Fruit fly (Drosophila melanogaster) whole organism, embryonic: ENCODE results near the gene CG43880.
A peak's percentile ranks its signal among the peaks of the same experiment; 100 is the strongest.

ENCODE experiments used
- Ada2b ChIP-seq: fragments of 200-800 bp; sonication (Bioruptor generic); IDR thresholded peaks from 2 replicates; pipeline ENCODE4 v1.3.6; 2022; ENCODE audit warnings: missing biosample characterization, missing genetic modification characterization
- CG10321 ChIP-seq: fragments of 200-800 bp; sonication (Bioruptor generic); IDR thresholded peaks from 2 replicates; pipeline ENCODE4 v1.3.6; 2022; ENCODE audit warnings: missing biosample characterization, missing genetic modification characterization
- CG10979 ChIP-seq: fragments of 200-800 bp; sonication (Bioruptor generic); optimal IDR thresholded peaks from 2 replicates; lab custom pipeline; 2018; ENCODE audit warnings: missing biosample characterization, mild to moderate bottlenecking, missing genetic modification characterization, moderate library complexity
- CG11093 ChIP-seq: fragments of 200-800 bp; sonication (Bioruptor generic); IDR thresholded peaks from 3 replicates; pipeline ENCODE4 v1.3.6; 2022; ENCODE audit warnings: missing biosample characterization, missing genetic modification characterization
- CG11456 ChIP-seq: fragments of 200-800 bp; sonication (Bioruptor generic); IDR thresholded peaks from 3 replicates; pipeline ENCODE4 v1.3.6; 2022; ENCODE audit warnings: missing biosample characterization, missing genetic modification characterization
- CG11560 ChIP-seq: fragments of 200-800 bp; sonication (Bioruptor generic); IDR thresholded peaks from 3 replicates; pipeline ENCODE4 v1.3.6; 2022; ENCODE audit warnings: missing biosample characterization, missing genetic modification characterization
- CG13775 ChIP-seq: fragments of 200-800 bp; sonication (Bioruptor generic); optimal IDR thresholded peaks from 3 replicates; lab custom pipeline; 2017; ENCODE audit warnings: missing biosample characterization, mild to moderate bottlenecking, missing genetic modification characterization
- CG13894 ChIP-seq: fragments of 200-800 bp; sonication (Bioruptor generic); optimal IDR thresholded peaks from 3 replicates; lab custom pipeline; 2018; ENCODE audit warnings: missing biosample characterization, mild to moderate bottlenecking, missing genetic modification characterization, moderate library complexity
- CG14710 ChIP-seq: fragments of 200-800 bp; sonication (Bioruptor generic); optimal IDR thresholded peaks from 3 replicates; lab custom pipeline; 2019; ENCODE audit warnings: missing biosample characterization, mild to moderate bottlenecking, missing genetic modification characterization, moderate library complexity
- CG15073 ChIP-seq: fragments of 200-800 bp; sonication (Bioruptor generic); optimal IDR thresholded peaks from 2 replicates; lab custom pipeline; 2016; ENCODE audit warnings: missing biosample characterization, missing genetic modification characterization
- CG1603 ChIP-seq: fragments of 200-800 bp; sonication (Bioruptor generic); optimal IDR thresholded peaks from 2 replicates; lab custom pipeline; 2019; ENCODE audit warnings: missing biosample characterization, mild to moderate bottlenecking, missing genetic modification characterization, moderate library complexity
- CG17328 ChIP-seq: fragments of 200-800 bp; sonication (Bioruptor generic); IDR thresholded peaks from 2 replicates; pipeline ENCODE4 v1.3.6; 2022; ENCODE audit warnings: missing biosample characterization, missing genetic modification characterization
- CG17359 ChIP-seq: fragments of 200-800 bp; sonication (Bioruptor generic); optimal IDR thresholded peaks from 3 replicates; lab custom pipeline; 2018; ENCODE audit warnings: missing biosample characterization, mild to moderate bottlenecking, missing genetic modification characterization, moderate library complexity
- CG17385 ChIP-seq: fragments of 200-800 bp; sonication (Bioruptor generic); optimal IDR thresholded peaks from 3 replicates; lab custom pipeline; 2018; ENCODE audit warnings: missing biosample characterization, mild to moderate bottlenecking, missing genetic modification characterization
- CG30403 ChIP-seq: fragments of 200-800 bp; sonication (Bioruptor generic); optimal IDR thresholded peaks from 3 replicates; lab custom pipeline; 2016; ENCODE audit warnings: missing biosample characterization, missing genetic modification characterization
- CG3163 ChIP-seq: fragments of 200-800 bp; sonication (Bioruptor generic); optimal IDR thresholded peaks from 3 replicates; lab custom pipeline; 2016; ENCODE audit warnings: missing biosample characterization, missing genetic modification characterization
- CG34422 ChIP-seq: fragments of 200-800 bp; sonication (Bioruptor generic); IDR thresholded peaks from 3 replicates; pipeline ENCODE4 v1.3.6; 2022; ENCODE audit warnings: missing biosample characterization, missing genetic modification characterization
- CG42726 ChIP-seq: fragments of 200-800 bp; sonication (Bioruptor generic); IDR thresholded peaks from 2 replicates; pipeline ENCODE4 v1.3.6; 2022; ENCODE audit warnings: missing biosample characterization, missing genetic modification characterization; ENCODE audit not compliant: partially characterized antibody
- CG6254 ChIP-seq: fragments of 200-800 bp; sonication (Bioruptor generic); optimal IDR thresholded peaks from 3 replicates; lab custom pipeline; 2017; ENCODE audit warnings: mild to moderate bottlenecking, missing biosample characterization, missing genetic modification reagents, missing genetic modification characterization
- CG6689 ChIP-seq: fragments of 200-800 bp; sonication (Bioruptor generic); IDR thresholded peaks from 2 replicates; pipeline ENCODE4 v1.3.6; 2022; ENCODE audit warnings: missing biosample characterization, missing genetic modification characterization
- CG8290 ChIP-seq, 3 experiments: fragments of 200-800 bp; sonication (Bioruptor generic); optimal IDR thresholded peaks; 2 replicates each; lab custom pipeline; 2016 to 2019; ENCODE audit warnings: missing biosample characterization in 3 of 3, missing genetic modification characterization in 3 of 3, mild to moderate bottlenecking in 2 of 3, moderate library complexity in 1 of 3
- CG8924 ChIP-seq: fragments of 200-800 bp; optimal IDR thresholded peaks from 3 replicates; lab custom pipeline; 2019; ENCODE audit warnings: missing biosample characterization, mild to moderate bottlenecking, missing genetic modification characterization, moderate library complexity
- D19B ChIP-seq: fragments of 200-800 bp; sonication (Bioruptor generic); optimal IDR thresholded peaks from 2 replicates; lab custom pipeline; 2017; ENCODE audit warnings: missing biosample characterization, mild to moderate bottlenecking, missing genetic modification characterization
- Ets65A ChIP-seq: fragments of 200-800 bp; sonication (Bioruptor generic); peaks from one replicate; lab custom pipeline; 2016; ENCODE audit warnings: missing biosample characterization, missing genetic modification characterization
- HLH54F ChIP-seq: fragments of 200-800 bp; sonication (Bioruptor generic); optimal IDR thresholded peaks from 3 replicates; lab custom pipeline; 2016; ENCODE audit warnings: missing biosample characterization, missing genetic modification characterization
- HmgZ ChIP-seq: fragments of 200-800 bp; sonication (Bioruptor generic); optimal IDR thresholded peaks from 2 replicates; lab custom pipeline; 2018; ENCODE audit warnings: missing biosample characterization, mild to moderate bottlenecking, missing genetic modification characterization
- Med ChIP-seq: fragments of 200-800 bp; sonication (Bioruptor generic); peaks from one replicate; lab custom pipeline; 2016; ENCODE audit warnings: missing biosample characterization, missing genetic modification characterization, mild to moderate bottlenecking, inconsistent platforms, moderate library complexity
- NC2α ChIP-seq: fragments of 200-800 bp; sonication (Bioruptor generic); optimal IDR thresholded peaks from 2 replicates; lab custom pipeline; 2016; ENCODE audit warnings: missing biosample characterization, missing genetic modification characterization
- NK7.1 ChIP-seq: fragments of 200-800 bp; sonication (Bioruptor generic); optimal IDR thresholded peaks from 3 replicates; lab custom pipeline; 2016; ENCODE audit warnings: missing biosample characterization, missing genetic modification characterization
- Sin3A ChIP-seq: fragments of >200 bp; optimal IDR thresholded peaks from 2 replicates; lab custom pipeline; 2018
- Sox102F ChIP-seq: fragments of 200-800 bp; sonication (Bioruptor generic); optimal IDR thresholded peaks from 2 replicates; lab custom pipeline; 2018; ENCODE audit warnings: missing biosample characterization, mild to moderate bottlenecking, missing genetic modification characterization, moderate library complexity
- Stat92E ChIP-seq, 3 experiments: fragments of >200 bp in 2 of 3; fragments of 200-800 bp in 1 of 3; sonication (Bioruptor generic) in 1 of 3; optimal IDR thresholded peaks; 2 replicates each; lab custom pipeline; 2017 to 2019; ENCODE audit warnings: missing biosample characterization in 3 of 3, missing genetic modification characterization in 3 of 3, mild to moderate bottlenecking in 1 of 3, moderate library complexity in 1 of 3
- Trl ChIP-seq, 3 experiments: fragments of >200 bp in 2 of 3; fragments of 200-800 bp in 1 of 3; sonication (Bioruptor generic) in 1 of 3; optimal IDR thresholded peaks; 2 replicates in 1 of 3; 3 replicates in 2 of 3; lab custom pipeline; 2016 to 2017; ENCODE audit warnings: missing biosample characterization in 1 of 3, missing genetic modification characterization in 1 of 3
- Xbp1 ChIP-seq: fragments of 200-800 bp; sonication (Bioruptor generic); optimal IDR thresholded peaks from 3 replicates; lab custom pipeline; 2016; ENCODE audit warnings: missing biosample characterization, mild to moderate bottlenecking, missing genetic modification characterization
- abd-A ChIP-seq: fragments of 200-800 bp; sonication (Bioruptor generic); optimal IDR thresholded peaks from 3 replicates; lab custom pipeline; 2019; ENCODE audit warnings: missing biosample characterization, mild to moderate bottlenecking, missing genetic modification characterization, moderate library complexity
- ato ChIP-seq: fragments of 200-800 bp; sonication (Bioruptor generic); IDR thresholded peaks from 2 replicates; pipeline ENCODE4 v1.3.6; 2022; ENCODE audit warnings: missing biosample characterization, missing genetic modification characterization; ENCODE audit not compliant: partially characterized antibody
- bab2 ChIP-seq: fragments of 200-800 bp; sonication (Bioruptor generic); optimal IDR thresholded peaks from 2 replicates; lab custom pipeline; 2016; ENCODE audit warnings: missing biosample characterization, missing genetic modification characterization
- crol ChIP-seq: fragments of 200-800 bp; sonication (Bioruptor generic); IDR thresholded peaks from 2 replicates; pipeline ENCODE4 v1.3.6; 2022; ENCODE audit warnings: missing biosample characterization, missing genetic modification characterization
- exex ChIP-seq: fragments of 200-800 bp; sonication (Bioruptor generic); optimal IDR thresholded peaks from 4 replicates; lab custom pipeline; 2018; ENCODE audit warnings: missing biosample characterization, mild to moderate bottlenecking, missing genetic modification characterization, moderate library complexity
- eyg ChIP-seq: fragments of 200-800 bp; sonication (Bioruptor generic); optimal IDR thresholded peaks from 3 replicates; lab custom pipeline; 2016; ENCODE audit warnings: missing biosample characterization, missing genetic modification characterization
- gce ChIP-seq: fragments of 200-800 bp; sonication (Bioruptor generic); IDR thresholded peaks from 3 replicates; pipeline ENCODE4 v1.3.6; 2022; ENCODE audit warnings: missing biosample characterization, missing genetic modification characterization
- gem ChIP-seq: fragments of 200-800 bp; sonication (Bioruptor generic); optimal IDR thresholded peaks from 2 replicates; lab custom pipeline; 2019; ENCODE audit warnings: missing biosample characterization, mild to moderate bottlenecking, missing genetic modification characterization, moderate library complexity
- insv ChIP-seq, 2 experiments: fragments of 200-800 bp; sonication (Bioruptor generic); optimal IDR thresholded peaks; 3 replicates each; lab custom pipeline; 2016 to 2018; ENCODE audit warnings: missing biosample characterization in 2 of 2, missing genetic modification characterization in 2 of 2
- oc ChIP-seq: fragments of 200-800 bp; sonication (Bioruptor generic); optimal IDR thresholded peaks from 2 replicates; lab custom pipeline; 2018; ENCODE audit warnings: missing biosample characterization, mild to moderate bottlenecking, missing genetic modification characterization, moderate library complexity
- pho ChIP-seq: fragments of 200-800 bp; sonication (Bioruptor generic); optimal IDR thresholded peaks from 2 replicates; lab custom pipeline; 2016; ENCODE audit warnings: missing biosample characterization, missing genetic modification characterization
- ro ChIP-seq: fragments of 200-800 bp; sonication (Bioruptor generic); IDR thresholded peaks from 2 replicates; pipeline ENCODE4 v1.3.6; 2022; ENCODE audit warnings: missing biosample characterization, missing genetic modification characterization
- seq ChIP-seq: fragments of 200-800 bp; sonication (Bioruptor generic); IDR thresholded peaks from 2 replicates; pipeline ENCODE4 v1.3.6; 2022; ENCODE audit warnings: missing biosample characterization, missing genetic modification characterization
- trh ChIP-seq: fragments of 200-800 bp; sonication (Bioruptor generic); optimal IDR thresholded peaks from 2 replicates; lab custom pipeline; 2016; ENCODE audit warnings: missing biosample characterization, missing genetic modification characterization
- unc-4 ChIP-seq: fragments of 200-800 bp; sonication (Bioruptor generic); IDR thresholded peaks from 2 replicates; pipeline ENCODE4 v1.3.6; 2022; ENCODE audit warnings: missing biosample characterization, missing genetic modification characterization; ENCODE audit not compliant: partially characterized antibody
- vvl ChIP-seq: fragments of 200-800 bp; sonication (Bioruptor generic); IDR thresholded peaks from 2 replicates; pipeline ENCODE4 v1.3.6; 2022; ENCODE audit warnings: missing biosample characterization, missing genetic modification characterization

The CG43880 gene

DNA sequence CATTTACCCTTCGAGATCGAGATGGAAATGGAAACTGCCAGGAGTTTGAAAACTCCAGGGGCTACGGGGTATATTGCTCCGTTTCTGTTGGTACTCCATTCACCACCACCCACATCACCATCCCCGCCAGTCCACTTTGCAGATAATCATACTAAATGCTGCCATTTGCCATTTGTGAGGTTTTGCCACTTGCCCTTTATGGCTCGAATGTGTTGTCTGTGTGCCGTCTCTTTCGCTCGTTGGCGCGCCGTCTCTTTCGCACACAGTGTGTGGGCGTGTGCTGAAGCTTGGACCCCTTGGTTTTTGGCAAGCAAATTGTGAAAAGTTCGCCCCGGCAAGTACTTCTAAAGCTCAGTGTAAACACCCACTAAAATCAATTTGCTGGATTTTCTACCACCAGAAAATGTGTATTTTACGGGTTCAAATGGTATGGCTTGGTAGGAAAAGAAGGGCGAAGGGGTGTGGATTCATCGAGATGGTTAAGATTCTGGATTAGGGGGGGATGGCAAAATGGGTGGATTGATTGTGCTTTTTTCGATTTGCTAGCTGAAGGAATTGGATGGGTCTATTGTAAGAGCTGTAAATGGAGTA, 12.6 kb upstream of the CG43880 start (continued):
- TF ChIP-seq eyg (GFP tag; lab: Kevin White, UChicago), result no peak
- TF ChIP-seq CG3163 (GFP tag; lab: Kevin White, UChicago), result no peak
- TF ChIP-seq abd-A, result peak; percentile 98
- TF ChIP-seq CG11456 (GFP tag; lab: Robert Waterston, UW), result 0 out of 3 replicates have a peak, but pooled peaks have one; percentile 34
- no peak for TF ChIP-seq trh (GFP tag; lab: Kevin White, UChicago)
- no peak for TF ChIP-seq CG42726 (GFP tag; lab: Robert Waterston, UW)
- peak; percentile 86 for TF ChIP-seq crol
- no peak for TF ChIP-seq HmgZ (tag; lab: Kevin White, UChicago)
- TF ChIP-seq NK7.1 (GFP tag; lab: Kevin White, UChicago), result no peak
- TF ChIP-seq CG10321 (GFP tag; lab: Robert Waterston, UW), result peak; percentile 74
- no peak for TF ChIP-seq CG11093 (GFP tag; lab: Robert Waterston, UW)
- TF ChIP-seq CG13894, result peak; percentile 23
- TF ChIP-seq CG8924, result no peak
- TF ChIP-seq pho (GFP tag; lab: Kevin White, UChicago), result no peak
- no peak for TF ChIP-seq unc-4
- peak; percentile 23 for TF ChIP-seq Med (GFP tag; lab: Kevin White, UChicago)
- TF ChIP-seq CG11560 (tag; lab: Robert Waterston, UW), result no peak
- no peak for TF ChIP-seq ato (GFP tag; lab: Robert Waterston, UW)
- TF ChIP-seq Sin3A (lab: Kevin White, UChicago), result no peak
- no peak for TF ChIP-seq ro (GFP tag; lab: Robert Waterston, UW)
- peak; percentile 61 for TF ChIP-seq Ets65A (GFP tag; lab: Kevin White, UChicago)
- peak; percentile 8 for TF ChIP-seq oc (tag; lab: Kevin White, UChicago)
- TF ChIP-seq exex (tag; lab: Kevin White, UChicago), result peak; percentile 80
- no peak for TF ChIP-seq CG13775 (GFP tag; lab: Kevin White, UChicago)
- TF ChIP-seq NC2α (GFP tag; lab: Kevin White, UChicago), result no peak
- peak; percentile 71; the same call in 1 of the 2 replicates for TF ChIP-seq seq (GFP tag; lab: Robert Waterston, UW)
- no peak for TF ChIP-seq HLH54F
- no peak for TF ChIP-seq Trl (optimal IDR thresholded peaks at IDR 0.05; lab: Kevin White, UChicago)
- no peak for TF ChIP-seq Trl (GFP tag; optimal IDR thresholded peaks at IDR 0.05; lab: Kevin White, UChicago)
- TF ChIP-seq CG15073 (GFP tag; lab: Kevin White, UChicago), result no peak
- no peak for TF ChIP-seq gce (GFP tag; lab: Robert Waterston, UW)

DNA sequence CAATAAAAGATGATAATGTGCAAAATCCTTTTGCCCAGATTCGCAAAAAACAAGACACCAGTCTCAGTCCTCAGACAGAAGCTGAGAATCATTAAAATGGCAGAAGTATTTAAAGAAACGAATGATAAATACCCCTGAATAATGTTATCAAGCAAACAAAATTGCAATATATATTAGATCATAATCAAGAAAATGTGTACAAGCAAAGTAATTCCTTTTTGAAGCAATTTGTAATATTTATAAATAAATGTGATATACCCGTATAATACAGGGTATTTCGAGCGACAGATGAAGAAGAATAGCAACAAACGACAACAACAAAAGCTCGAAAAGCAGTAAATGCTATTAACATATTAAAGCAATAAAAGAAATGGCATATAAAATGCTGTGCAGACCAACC, 12.0 kb upstream of the CG43880 start:
- TF ChIP-seq gem, result peak; percentile 59
- peak; percentile 15 for TF ChIP-seq Xbp1 (GFP tag; lab: Kevin White, UChicago)
- TF ChIP-seq CG8290 (GFP tag; optimal IDR thresholded peaks at IDR 0.05; lab: Kevin White, UChicago), result no peak
- no peak for TF ChIP-seq CG8290 (tag; optimal IDR thresholded peaks at IDR 0.05; lab: Kevin White, UChicago)
- 0 out of 2 replicates have a peak, but pooled peaks have one; percentile 19 for TF ChIP-seq CG17328 (GFP tag; lab: Robert Waterston, UW)
- peak; percentile 30 for TF ChIP-seq CG30403 (GFP tag; lab: Kevin White, UChicago)
- TF ChIP-seq CG10979 (tag; lab: Kevin White, UChicago), result peak; percentile 45
- TF ChIP-seq CG17359 (tag; lab: Kevin White, UChicago), result peak; percentile 12
- peak; percentile 6 for TF ChIP-seq Med (GFP tag; lab: Kevin White, UChicago)
- peak; percentile 49 for TF ChIP-seq D19B
- TF ChIP-seq CG14710 (tag; lab: Kevin White, UChicago), result peak; percentile 4
- peak; percentile 16 for TF ChIP-seq CG17385 (GFP tag; lab: Kevin White, UChicago)
- 0 out of 2 replicates have a peak, but pooled peaks have one; percentile 28 for TF ChIP-seq Ada2b (GFP tag; lab: Robert Waterston, UW)
- TF ChIP-seq bab2 (GFP tag; lab: Kevin White, UChicago), result no peak
- peak; percentile 39; the same call in 1 of the 2 replicates for TF ChIP-seq vvl
- TF ChIP-seq CG34422 (GFP tag; lab: Robert Waterston, UW), result no peak
- TF ChIP-seq Stat92E (GFP tag; optimal IDR thresholded peaks at IDR 0.05; lab: Kevin White, UChicago), result no peak
- TF ChIP-seq CG6689 (GFP tag; lab: Robert Waterston, UW), result peak; percentile 39; the same call in 1 of the 2 replicates
- TF ChIP-seq CG6254 (GFP tag; lab: Kevin White, UChicago), result peak; percentile 21
- peak; percentile 42 for TF ChIP-seq Sox102F (GFP tag; lab: Kevin White, UChicago)
- TF ChIP-seq insv (GFP tag; optimal IDR thresholded peaks at IDR 0.05; lab: Kevin White, UChicago), result no peak
- peak; percentile 9 for TF ChIP-seq CG1603 (tag; lab: Kevin White, UChicago)
